Worm (Caenorhabditis elegans) whole organism, L4/young adult: ENCODE results near the gene Y43F8B.14.

Experiments
- W03F9.2 ChIP-seq: fragments of 150-350 bp; optimal IDR thresholded peaks from 2 replicates; lab custom pipeline; 2014; ENCODE audit warnings: missing biosample characterization, missing genetic modification characterization
- dao-5 ChIP-seq: sonication (generic microtip); optimal IDR thresholded peaks from 2 replicates; lab custom pipeline; 2016; ENCODE audit warnings: missing genotype, missing genetic modification characterization, moderate library complexity, missing compliant biosample characterization
- him-1 ChIP-seq: sonication (generic microtip); optimal IDR thresholded peaks from 2 replicates; lab custom pipeline; 2016; ENCODE audit warnings: missing genotype, missing genetic modification reagents, missing genetic modification characterization, missing compliant biosample characterization

DNA sequence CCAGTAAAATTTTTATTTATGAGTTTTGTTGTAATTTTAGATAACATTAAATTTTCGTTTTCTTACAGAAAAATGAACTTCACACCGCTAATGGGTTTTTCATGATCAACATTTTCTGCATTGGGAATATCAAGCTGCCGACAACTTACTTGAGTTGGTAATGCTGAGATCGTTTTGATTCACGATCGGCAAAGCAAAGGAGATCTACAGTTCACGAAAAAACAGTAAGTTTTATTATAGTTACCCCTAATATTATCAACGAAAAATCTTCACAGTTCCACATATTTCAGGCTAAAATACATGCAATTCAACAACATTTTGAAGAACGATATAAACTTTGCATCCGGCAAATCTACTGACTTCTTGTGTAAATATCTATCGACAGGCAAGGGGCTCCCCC, 26.8 kb upstream of the Y43F8B.14 start, which contains the start of gene Y43F8B.22:
- TF ChIP-seq W03F9.2 (tag; lab: Kevin White, UChicago), result no peak
- no peak for TF ChIP-seq him-1 (tag; lab: Kevin White, UChicago)
- no peak for TF ChIP-seq dao-5 (tag; lab: Kevin White, UChicago)
